Fruit fly (Drosophila melanogaster) whole organism, wandering third instar larva: ENCODE data around the gene CG33511.

Experiments used
- CG32264 ChIP-seq: fragments of 200-800 bp; sonication (Bioruptor generic); optimal IDR thresholded peaks from 2 replicates; lab custom pipeline; 2016; ENCODE audit warnings: missing biosample characterization, missing genetic modification characterization
- CG9705 ChIP-seq: fragments of 200-800 bp; sonication (Bioruptor generic); optimal IDR thresholded peaks from 2 replicates; lab custom pipeline; 2018; ENCODE audit warnings: missing biosample characterization, mild to moderate bottlenecking, missing genetic modification characterization
- CrebA ChIP-seq: fragments of 200-800 bp; sonication (Bioruptor generic); optimal IDR thresholded peaks from 2 replicates; lab custom pipeline; 2016; ENCODE audit warnings: missing biosample characterization, mild to moderate bottlenecking, missing genetic modification characterization, borderline replicate concordance
- Dfd ChIP-seq: fragments of >200 bp; optimal IDR thresholded peaks from 2 replicates; lab custom pipeline; 2017; ENCODE audit warnings: missing biosample characterization, missing genetic modification characterization
- Dif ChIP-seq: fragments of 200-275, 200-300 bp; sonication (Bioruptor generic); optimal IDR thresholded peaks from 2 replicates; lab custom pipeline; 2018; ENCODE audit warnings: missing biosample characterization, missing genetic modification characterization; ENCODE audit not compliant: partially characterized antibody
- HLH106 ChIP-seq: fragments of 200-800 bp; optimal IDR thresholded peaks from 3 replicates; lab custom pipeline; 2019; ENCODE audit warnings: missing biosample characterization, mild to moderate bottlenecking, missing genetic modification characterization, moderate library complexity
- Hnf4 ChIP-seq: fragments of 200-800 bp; sonication (Bioruptor generic); optimal IDR thresholded peaks from 2 replicates; lab custom pipeline; 2016; ENCODE audit warnings: missing biosample characterization, mild to moderate bottlenecking, missing genetic modification characterization
- Hr78 ChIP-seq: fragments of >200 bp; optimal IDR thresholded peaks from 2 replicates; lab custom pipeline; 2017; ENCODE audit warnings: missing biosample characterization, missing genetic modification characterization
- Mio ChIP-seq: sonication (Bioruptor generic); optimal IDR thresholded peaks from 2 replicates; lab custom pipeline; 2016; ENCODE audit warnings: missing biosample characterization, missing genetic modification characterization
- Myc ChIP-seq: fragments of >200 bp; optimal IDR thresholded peaks from 2 replicates; lab custom pipeline; 2017
- N ChIP-seq: fragments of >200 bp; optimal IDR thresholded peaks from 2 replicates; lab custom pipeline; 2018; ENCODE audit warnings: missing biosample characterization, missing external identifiers, missing genetic modification characterization
- OdsH ChIP-seq: fragments of 200-800 bp; sonication (Bioruptor generic); optimal IDR thresholded peaks from 2 replicates; lab custom pipeline; 2016; ENCODE audit warnings: missing biosample characterization, mild to moderate bottlenecking, missing genetic modification characterization
- Rel ChIP-seq, 2 experiments: fragments of 200-800 bp; sonication (Bioruptor generic) in 1 of 2; optimal IDR thresholded peaks; 2 replicates in 1 of 2; 3 replicates in 1 of 2; lab custom pipeline; 2016 to 2019; ENCODE audit warnings: mild to moderate bottlenecking in 2 of 2, missing biosample characterization in 2 of 2, missing genetic modification characterization in 2 of 2, moderate library complexity in 1 of 2
- Sp1 ChIP-seq: fragments of 200-800 bp; sonication (Bioruptor generic); optimal IDR thresholded peaks from 3 replicates; lab custom pipeline; 2019; ENCODE audit warnings: missing biosample characterization, mild to moderate bottlenecking, missing genetic modification characterization, moderate library complexity
- Vsx2 ChIP-seq: fragments of 200-300, 225-300 bp; sonication (Bioruptor generic); optimal IDR thresholded peaks from 2 replicates; lab custom pipeline; 2018; ENCODE audit warnings: missing biosample characterization, missing genetic modification characterization; ENCODE audit not compliant: partially characterized antibody
- br ChIP-seq: fragments of 200-800 bp; sonication (Bioruptor generic); optimal IDR thresholded peaks from 2 replicates; lab custom pipeline; 2016; ENCODE audit warnings: missing biosample characterization, missing genetic modification characterization
- dsf ChIP-seq: sonication (Bioruptor generic); optimal IDR thresholded peaks from 2 replicates; lab custom pipeline; 2016; ENCODE audit warnings: missing biosample characterization, missing genetic modification characterization, borderline replicate concordance
- foxo ChIP-seq, 2 experiments: fragments of 200-800 bp; sonication (Bioruptor generic); optimal IDR thresholded peaks; 2 replicates in 1 of 2; 3 replicates in 1 of 2; lab custom pipeline; 2016 to 2017; ENCODE audit warnings: missing biosample characterization in 2 of 2, missing genetic modification characterization in 2 of 2
- fru ChIP-seq: fragments of 200-800 bp; sonication (Bioruptor generic); optimal IDR thresholded peaks from 3 replicates; lab custom pipeline; 2016; ENCODE audit warnings: missing biosample characterization, mild to moderate bottlenecking, missing genetic modification characterization
- h ChIP-seq: fragments of 200-800 bp; sonication (Bioruptor generic); optimal IDR thresholded peaks from 3 replicates; lab custom pipeline; 2016; ENCODE audit warnings: missing biosample characterization, mild to moderate bottlenecking, missing genetic modification characterization
- jim ChIP-seq: fragments of 175-275, 200-325 bp; sonication (Bioruptor generic); optimal IDR thresholded peaks from 2 replicates; lab custom pipeline; 2016; ENCODE audit warnings: missing biosample characterization, mild to moderate bottlenecking, missing genetic modification characterization
- rgr ChIP-seq: fragments of 200-800 bp; sonication (Bioruptor generic); optimal IDR thresholded peaks from 3 replicates; lab custom pipeline; 2016; ENCODE audit warnings: missing biosample characterization, mild to moderate bottlenecking, missing genetic modification characterization
- sage ChIP-seq: fragments of 200-800 bp; sonication (Bioruptor generic); optimal IDR thresholded peaks from 2 replicates; lab custom pipeline; 2016; ENCODE audit warnings: missing biosample characterization, mild to moderate bottlenecking, missing genetic modification characterization
- sv ChIP-seq: fragments of 200-800 bp; sonication (Bioruptor generic); optimal IDR thresholded peaks from 3 replicates; lab custom pipeline; 2016; ENCODE audit warnings: missing biosample characterization, missing genetic modification characterization
- tai ChIP-seq: sonication (Bioruptor generic); optimal IDR thresholded peaks from 2 replicates; lab custom pipeline; 2016; ENCODE audit warnings: missing biosample characterization, missing genetic modification characterization
- usp ChIP-seq: fragments of >200 bp; optimal IDR thresholded peaks from 2 replicates; lab custom pipeline; 2017; ENCODE audit warnings: missing biosample characterization, missing genetic modification characterization
- woc ChIP-seq: sonication (Bioruptor generic); optimal IDR thresholded peaks from 2 replicates; lab custom pipeline; 2016; ENCODE audit warnings: missing biosample characterization, mild to moderate bottlenecking, missing genetic modification characterization

Gene CG33511

DNA sequence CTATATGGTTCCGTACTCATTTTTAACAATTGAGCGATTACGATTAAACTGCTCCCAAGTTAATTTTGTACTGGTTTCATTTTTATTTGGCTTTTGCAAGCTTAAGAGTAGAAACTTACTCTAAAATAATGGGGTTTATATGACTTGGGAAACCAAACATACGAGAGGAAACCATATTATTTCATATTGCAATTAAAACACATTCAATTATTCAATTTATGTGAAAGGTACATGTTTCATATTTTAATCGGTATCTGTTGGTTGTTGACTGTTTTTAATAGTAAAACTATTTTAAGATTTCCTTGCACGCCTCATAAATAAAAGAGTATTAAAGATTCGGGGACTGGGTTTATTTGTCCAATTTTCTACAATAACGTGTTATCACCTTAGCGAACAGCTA, 2.0 kb upstream of the CG33511 start, which contains the start of gene CG33510:
Gene CG33510, minus strand, starts transcription at position 59 of the 400 bp plus-strand sequence.
- TF ChIP-seq fru (GFP tag; lab: Kevin White, UChicago) (peak; percentile 57), rgr (GFP tag; lab: Kevin White, UChicago) (peak; percentile 6), h (GFP tag; lab: Kevin White, UChicago) (peak; percentile 31), Dif (no peak), foxo (GFP tag; optimal IDR thresholded peaks at IDR 0.05; lab: Kevin White, UChicago) (peak in 1 of 2 experiments; percentile 20)

DNA sequence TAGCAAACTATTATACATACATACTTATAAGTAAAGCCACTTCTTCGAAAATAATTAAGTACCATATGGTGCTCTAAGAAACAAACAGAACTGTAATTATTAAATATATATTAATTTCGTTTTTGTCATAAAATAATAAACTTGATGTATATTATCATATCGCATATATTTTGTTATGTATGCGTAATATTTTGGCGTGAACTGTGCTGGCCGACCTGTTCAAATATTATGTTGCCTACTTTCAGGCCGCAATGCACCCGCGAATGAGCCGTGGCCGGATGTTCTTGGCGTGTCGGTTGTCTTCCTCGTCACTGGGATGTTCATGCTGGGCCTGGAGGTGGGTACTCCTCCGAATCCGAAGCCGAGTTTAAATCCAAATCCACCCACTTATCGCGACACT, 4.4 kb downstream of the CG33511 start:
- TF ChIP-seq N (GFP tag; lab: Kevin White, UChicago) (no peak), foxo (GFP tag; optimal IDR thresholded peaks at IDR 0.05; lab: Kevin White, UChicago) (no peak), usp (GFP tag; lab: Kevin White, UChicago) (no peak), CG9705 (GFP tag; lab: Kevin White, UChicago) (no peak), sv (GFP tag; lab: Kevin White, UChicago) (no peak), Dif (no peak), woc (no peak), sage (GFP tag; lab: Kevin White, UChicago) (no peak), Mio (GFP tag; lab: Kevin White, UChicago) (no peak), Dfd (no peak)

DNA sequence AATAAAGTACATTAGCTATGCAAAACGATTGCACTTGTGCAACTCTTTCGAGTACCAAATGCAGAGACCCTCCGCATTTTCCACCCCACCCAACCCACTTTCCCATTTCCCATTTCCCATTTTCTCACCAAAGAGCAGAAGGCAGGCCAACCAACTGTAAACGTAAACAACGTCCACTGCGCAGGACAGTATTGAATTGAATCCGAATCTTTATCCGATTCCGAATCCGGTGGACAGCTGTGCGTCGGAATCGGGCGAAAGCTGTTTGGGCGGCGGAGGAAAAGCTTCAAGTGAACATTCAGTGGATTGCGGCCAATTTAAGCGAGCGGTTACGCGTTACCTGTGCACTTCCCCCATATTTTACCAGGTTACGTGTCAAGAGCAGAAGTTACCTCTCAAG, 7.2 kb downstream of the CG33511 start, which contains the start of gene tadr:
Gene tadr, plus strand, starts transcription at position 301 of the 400 bp plus-strand sequence.
- TF ChIP-seq h (GFP tag; lab: Kevin White, UChicago) (no peak), Vsx2 (GFP tag; lab: Kevin White, UChicago) (peak; percentile 16), CrebA (no peak), jim (GFP tag; lab: Kevin White, UChicago) (no peak), Hnf4 (GFP tag; lab: Kevin White, UChicago) (no peak)

DNA sequence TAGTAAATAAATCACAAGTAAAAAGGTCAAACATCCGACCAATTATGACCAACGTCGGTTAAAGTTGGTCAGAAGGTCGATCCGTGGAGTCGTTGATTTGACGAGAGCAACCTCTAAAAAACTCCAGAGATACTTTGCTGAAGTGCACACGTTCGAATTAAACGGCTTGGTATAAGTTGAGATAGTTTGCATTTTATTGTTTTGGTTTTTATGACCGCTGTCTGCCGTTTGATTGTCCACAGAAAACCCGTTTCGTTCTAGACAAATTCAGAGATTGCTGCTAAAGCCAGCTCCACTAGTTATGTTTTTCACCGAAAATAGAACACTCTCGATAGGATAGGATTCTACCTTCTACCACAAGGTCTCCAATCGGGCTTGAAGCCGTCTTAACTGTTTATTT, 8.5 kb downstream of the CG33511 start:
- TF ChIP-seq Vsx2 (GFP tag; lab: Kevin White, UChicago): no peak
- no peak for TF ChIP-seq CG9705 (GFP tag; lab: Kevin White, UChicago)
- no peak for TF ChIP-seq dsf (GFP tag; lab: Kevin White, UChicago)
- no peak for TF ChIP-seq foxo (GFP tag; optimal IDR thresholded peaks at IDR 0.05; lab: Kevin White, UChicago)
- TF ChIP-seq Hr78 (GFP tag; lab: Kevin White, UChicago): no peak
- TF ChIP-seq Dfd: no peak
- TF ChIP-seq Rel (GFP tag; optimal IDR thresholded peaks at IDR 0.05; lab: Kevin White, UChicago): no peak
- TF ChIP-seq Rel (tag; optimal IDR thresholded peaks at IDR 0.05; lab: Kevin White, UChicago): no peak
- no peak for TF ChIP-seq woc
- TF ChIP-seq CrebA: no peak
- no peak for TF ChIP-seq CG32264 (GFP tag; lab: Kevin White, UChicago)
- no peak for TF ChIP-seq usp (GFP tag; lab: Kevin White, UChicago)
- no peak for TF ChIP-seq tai (GFP tag; lab: Kevin White, UChicago)
- no peak for TF ChIP-seq OdsH (GFP tag; lab: Kevin White, UChicago)
- no peak for TF ChIP-seq Hnf4 (GFP tag; lab: Kevin White, UChicago)

DNA sequence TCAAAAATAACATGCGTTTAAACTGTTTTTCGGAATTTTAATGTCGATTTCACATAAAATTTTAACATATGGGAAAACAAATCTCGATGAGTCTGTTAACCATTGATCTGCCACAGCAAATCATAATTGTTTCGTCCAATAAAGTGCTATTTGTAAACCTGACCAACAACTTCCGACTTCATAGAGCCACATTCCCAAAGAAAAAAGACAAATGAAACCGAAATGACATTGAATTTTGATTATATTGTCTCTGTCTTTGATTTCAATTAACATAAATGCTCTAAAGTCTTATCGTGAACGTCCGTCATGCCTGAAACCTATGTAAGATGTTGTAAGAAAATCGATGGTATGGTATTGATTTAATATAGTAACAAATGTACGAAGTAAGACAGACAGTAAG, 9.0 kb downstream of the CG33511 start:
- TF ChIP-seq foxo (GFP tag; optimal IDR thresholded peaks at IDR 0.05; lab: Kevin White, UChicago) (no peak), Hr78 (GFP tag; lab: Kevin White, UChicago) (no peak), Sp1 (GFP tag; lab: Kevin White, UChicago) (no peak), sage (GFP tag; lab: Kevin White, UChicago) (no peak), Dfd (no peak), Hnf4 (GFP tag; lab: Kevin White, UChicago) (no peak), Dif (no peak), HLH106 (tag; lab: Kevin White, UChicago) (no peak), br (GFP tag; lab: Kevin White, UChicago) (no peak)

DNA sequence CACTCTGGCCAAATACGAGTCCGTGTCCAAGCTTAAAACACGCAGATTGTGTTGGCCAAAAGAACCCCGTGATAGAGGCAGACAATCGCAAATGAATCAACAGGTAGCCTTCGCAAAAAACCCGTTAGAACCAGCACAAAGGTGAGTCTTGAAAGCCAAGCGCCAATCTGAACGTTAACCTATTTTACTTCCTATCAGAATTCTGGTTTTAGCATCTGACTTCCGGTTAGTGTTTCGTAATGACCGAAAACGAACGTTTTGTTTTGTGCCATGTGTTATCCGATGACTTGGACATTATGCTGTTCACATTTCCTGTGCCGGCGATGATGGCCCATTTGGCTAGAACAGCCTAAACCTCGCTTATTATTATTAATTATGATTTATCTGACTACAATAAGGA, 9.9 kb downstream of the CG33511 start:
- TF ChIP-seq Dfd: no peak
- TF ChIP-seq Myc: no peak
- TF ChIP-seq Sp1 (GFP tag; lab: Kevin White, UChicago): no peak
- TF ChIP-seq Vsx2 (GFP tag; lab: Kevin White, UChicago): no peak
- no peak for TF ChIP-seq sv (GFP tag; lab: Kevin White, UChicago)
